Fruit fly (Drosophila melanogaster) whole organism, embryonic: ENCODE measurements around the gene RtcB.
A peak's percentile ranks its signal among the peaks of the same experiment; 100 is the strongest.

ENCODE experiments used
- Atf6 ChIP-seq: fragments of 200-800 bp; sonication (Bioruptor generic); IDR thresholded peaks from 2 replicates; pipeline ENCODE4 v1.3.6; 2022; ENCODE audit warnings: missing biosample characterization, missing genetic modification characterization
- Awh ChIP-seq: fragments of 200-800 bp; sonication (Bioruptor generic); IDR thresholded peaks from 2 replicates; pipeline ENCODE4, ENCODE4 v1.3.6; 2022; ENCODE audit warnings: missing biosample characterization, missing genetic modification characterization
- B-H2 ChIP-seq: fragments of 200-800 bp; sonication (Bioruptor generic); optimal IDR thresholded peaks from 2 replicates; lab custom pipeline; 2018; ENCODE audit warnings: missing biosample characterization, mild to moderate bottlenecking, missing genetic modification characterization
- Bgb ChIP-seq: fragments of 200-800 bp; sonication (Bioruptor generic); IDR thresholded peaks from 2 replicates; pipeline ENCODE4 v1.3.6; 2022; ENCODE audit warnings: missing biosample characterization, missing genetic modification characterization; ENCODE audit not compliant: partially characterized antibody
- BtbVII ChIP-seq: fragments of 200-800 bp; sonication (Bioruptor generic); optimal IDR thresholded peaks from 3 replicates; lab custom pipeline; 2017; ENCODE audit warnings: missing biosample characterization, mild to moderate bottlenecking, missing genetic modification characterization
- CG10654 ChIP-seq: fragments of 200-800 bp; sonication (Bioruptor generic); optimal IDR thresholded peaks from 2 replicates; lab custom pipeline; 2016; ENCODE audit warnings: missing biosample characterization, missing genetic modification characterization
- CG11696 ChIP-seq: fragments of 200-800 bp; sonication (Bioruptor generic); IDR thresholded peaks from 2 replicates; pipeline ENCODE4 v1.3.6; 2022; ENCODE audit warnings: missing biosample characterization, missing genetic modification characterization
- CG16815 ChIP-seq: fragments of 200-800 bp; sonication (Bioruptor generic); optimal IDR thresholded peaks from 3 replicates; lab custom pipeline; 2017; ENCODE audit warnings: missing biosample characterization, mild to moderate bottlenecking, missing genetic modification characterization
- CG17385 ChIP-seq: fragments of 200-800 bp; sonication (Bioruptor generic); optimal IDR thresholded peaks from 3 replicates; lab custom pipeline; 2018; ENCODE audit warnings: missing biosample characterization, mild to moderate bottlenecking, missing genetic modification characterization
- CG2199 ChIP-seq: fragments of 200-800 bp; sonication (Bioruptor generic); IDR thresholded peaks from 3 replicates; pipeline ENCODE4 v1.3.6; 2022; ENCODE audit warnings: missing biosample characterization, missing genetic modification characterization
- CG31441 ChIP-seq: fragments of 200-800 bp; sonication (Bioruptor generic); IDR thresholded peaks from 2 replicates; pipeline ENCODE4 v1.3.6; 2022; ENCODE audit warnings: missing biosample characterization, missing genetic modification characterization
- CG33213 ChIP-seq: fragments of 200-800 bp; sonication (Bioruptor generic); optimal IDR thresholded peaks from 3 replicates; lab custom pipeline; 2016; ENCODE audit warnings: missing biosample characterization, missing genetic modification characterization
- CG3838 ChIP-seq: fragments of 200-800 bp; sonication (Bioruptor generic); optimal IDR thresholded peaks from 3 replicates; lab custom pipeline; 2016; ENCODE audit warnings: missing biosample characterization, missing genetic modification characterization
- CG4617 ChIP-seq: fragments of 200-800 bp; sonication (Bioruptor generic); optimal IDR thresholded peaks from 3 replicates; lab custom pipeline; 2016; ENCODE audit warnings: missing biosample characterization, missing genetic modification characterization, borderline replicate concordance
- CG4707 ChIP-seq: fragments of 200-800 bp; sonication (Bioruptor generic); optimal IDR thresholded peaks from 2 replicates; lab custom pipeline; 2018; ENCODE audit warnings: missing biosample characterization, mild to moderate bottlenecking, missing genetic modification characterization, moderate library complexity
- CG8089 ChIP-seq: fragments of 200-800 bp; sonication (Bioruptor generic); optimal IDR thresholded peaks from 3 replicates; lab custom pipeline; 2016; ENCODE audit warnings: missing biosample characterization, missing genetic modification characterization
- CG9215 ChIP-seq: fragments of 200-800 bp; sonication (Bioruptor generic); IDR thresholded peaks from 2 replicates; pipeline ENCODE4 v1.3.6; 2022; ENCODE audit warnings: missing biosample characterization, missing genetic modification characterization
- D ChIP-seq, 2 experiments: fragments of 200-800 bp in 1 of 2; fragments of >200 bp in 1 of 2; sonication (Bioruptor generic) in 1 of 2; optimal IDR thresholded peaks; 2 replicates in 1 of 2; 3 replicates in 1 of 2; lab custom pipeline; 2017; ENCODE audit warnings: mild to moderate bottlenecking in 1 of 2, missing biosample characterization in 1 of 2, missing genetic modification characterization in 1 of 2, missing genetic modification reagents in 1 of 2
- E2f1 ChIP-seq: fragments of 200-800 bp; sonication (Bioruptor generic); IDR thresholded peaks from 2 replicates; pipeline ENCODE4 v1.3.6; 2022; ENCODE audit warnings: missing biosample characterization, missing genetic modification characterization
- Fer3 ChIP-seq: fragments of 200-800 bp; sonication (Bioruptor generic); optimal IDR thresholded peaks from 2 replicates; lab custom pipeline; 2018; ENCODE audit warnings: missing biosample characterization, mild to moderate bottlenecking, missing genetic modification characterization, moderate library complexity
- HLH3B ChIP-seq: fragments of 200-800 bp; sonication (Bioruptor generic); IDR thresholded peaks from 2 replicates; pipeline ENCODE4 v1.3.6; 2022; ENCODE audit warnings: missing biosample characterization, missing genetic modification characterization
- HLH54F ChIP-seq: fragments of 200-800 bp; sonication (Bioruptor generic); optimal IDR thresholded peaks from 3 replicates; lab custom pipeline; 2016; ENCODE audit warnings: missing biosample characterization, missing genetic modification characterization
- Hmx ChIP-seq: fragments of 200-800 bp; sonication (Bioruptor generic); optimal IDR thresholded peaks from 2 replicates; lab custom pipeline; 2016; ENCODE audit warnings: missing biosample characterization, missing genetic modification characterization
- NC2β ChIP-seq: fragments of 200-800 bp; sonication (Bioruptor generic); optimal IDR thresholded peaks from 2 replicates; lab custom pipeline; 2016; ENCODE audit warnings: missing biosample characterization, missing genetic modification characterization
- Neu2 ChIP-seq: fragments of 200-800 bp; sonication (Bioruptor generic); optimal IDR thresholded peaks from 3 replicates; lab custom pipeline; 2016; ENCODE audit warnings: missing biosample characterization, missing genetic modification characterization, borderline replicate concordance
- Ptx1 ChIP-seq: fragments of 200-800 bp; sonication (Bioruptor generic); IDR thresholded peaks from 2 replicates; pipeline ENCODE4 v1.3.6; 2022; ENCODE audit warnings: missing biosample characterization, missing genetic modification characterization
- bbx ChIP-seq: fragments of 200-800 bp; sonication (Bioruptor generic); IDR thresholded peaks from 2 replicates; pipeline ENCODE4 v1.3.6; 2022; ENCODE audit warnings: missing biosample characterization, missing genetic modification characterization; ENCODE audit not compliant: partially characterized antibody
- bowl ChIP-seq: fragments of 200-800 bp; sonication (Bioruptor generic); IDR thresholded peaks from 2 replicates; pipeline ENCODE4 v1.3.6; 2022; ENCODE audit warnings: missing biosample characterization, missing genetic modification characterization
- cad ChIP-seq: fragments of >200 bp; optimal IDR thresholded peaks from 2 replicates; lab custom pipeline; 2017; ENCODE audit warnings: missing biosample characterization, missing genetic modification characterization
- cas ChIP-seq: fragments of 200-800 bp; sonication (Bioruptor generic); IDR thresholded peaks from 2 replicates; pipeline ENCODE4 v1.3.6; 2022; ENCODE audit warnings: missing biosample characterization, missing genetic modification characterization
- cato ChIP-seq: fragments of 200-800 bp; sonication (Bioruptor generic); optimal IDR thresholded peaks from 2 replicates; lab custom pipeline; 2016; ENCODE audit warnings: missing biosample characterization, missing genetic modification characterization, borderline replicate concordance
- caup ChIP-seq: fragments of 200-800 bp; sonication (Bioruptor generic); optimal IDR thresholded peaks from 3 replicates; lab custom pipeline; 2017; ENCODE audit warnings: missing biosample characterization, mild to moderate bottlenecking, missing genetic modification characterization, moderate library complexity; ENCODE audit not compliant: severe bottlenecking
- dmrt11E ChIP-seq: fragments of 200-800 bp; sonication (Bioruptor generic); optimal IDR thresholded peaks from 3 replicates; lab custom pipeline; 2018; ENCODE audit warnings: missing biosample characterization, mild to moderate bottlenecking, missing genetic modification characterization, moderate library complexity
- exex ChIP-seq: fragments of 200-800 bp; sonication (Bioruptor generic); optimal IDR thresholded peaks from 4 replicates; lab custom pipeline; 2018; ENCODE audit warnings: missing biosample characterization, mild to moderate bottlenecking, missing genetic modification characterization, moderate library complexity
- fd3F ChIP-seq: fragments of 200-800 bp; sonication (Bioruptor generic); optimal IDR thresholded peaks from 2 replicates; lab custom pipeline; 2018; ENCODE audit warnings: missing biosample characterization, mild to moderate bottlenecking, missing genetic modification characterization, moderate library complexity
- gem ChIP-seq: fragments of 200-800 bp; sonication (Bioruptor generic); optimal IDR thresholded peaks from 2 replicates; lab custom pipeline; 2019; ENCODE audit warnings: missing biosample characterization, mild to moderate bottlenecking, missing genetic modification characterization, moderate library complexity
- gfzf ChIP-seq: fragments of 200-800 bp; sonication (Bioruptor generic); optimal IDR thresholded peaks from 2 replicates; lab custom pipeline; 2016; ENCODE audit warnings: missing biosample characterization, mild to moderate bottlenecking, missing genetic modification characterization, moderate library complexity
- inv ChIP-seq: fragments of 200-800 bp; sonication (Bioruptor generic); IDR thresholded peaks from 2 replicates; pipeline ENCODE4 v1.3.6; 2022; ENCODE audit warnings: missing biosample characterization, missing genetic modification characterization; ENCODE audit not compliant: partially characterized antibody
- jing ChIP-seq: fragments of 200-800 bp; sonication (Bioruptor generic); optimal IDR thresholded peaks from 2 replicates; lab custom pipeline; 2018; ENCODE audit warnings: missing biosample characterization, mild to moderate bottlenecking, missing genetic modification characterization
- lmd ChIP-seq: fragments of 200-800 bp; sonication (Bioruptor generic); IDR thresholded peaks from 2 replicates; pipeline ENCODE4 v1.3.6; 2022; ENCODE audit warnings: missing biosample characterization, missing genetic modification characterization
- nau ChIP-seq: fragments of 200-800 bp; sonication (Bioruptor generic); optimal IDR thresholded peaks from 3 replicates; lab custom pipeline; 2017; ENCODE audit warnings: missing biosample characterization, mild to moderate bottlenecking, missing genetic modification characterization, missing genetic modification reagents
- sob ChIP-seq: fragments of 200-800 bp; sonication (Bioruptor generic); IDR thresholded peaks from 2 replicates; pipeline ENCODE4 v1.3.6; 2022; ENCODE audit warnings: missing biosample characterization, missing genetic modification characterization
- sqz ChIP-seq: fragments of 200-800 bp; sonication (Bioruptor generic); optimal IDR thresholded peaks from 3 replicates; lab custom pipeline; 2018; ENCODE audit warnings: missing biosample characterization, mild to moderate bottlenecking, missing genetic modification characterization
- stc ChIP-seq: fragments of 200-800 bp; sonication (Bioruptor generic); IDR thresholded peaks from 2 replicates; pipeline ENCODE4 v1.3.6; 2022; ENCODE audit warnings: missing biosample characterization, missing genetic modification characterization
- sug ChIP-seq: fragments of 200-800 bp; optimal IDR thresholded peaks from 2 replicates; lab custom pipeline; 2019; ENCODE audit warnings: missing biosample characterization, mild to moderate bottlenecking, missing genetic modification characterization, moderate library complexity
- tap ChIP-seq: fragments of 200-800 bp; optimal IDR thresholded peaks from 3 replicates; lab custom pipeline; 2019; ENCODE audit warnings: missing biosample characterization, mild to moderate bottlenecking, missing genetic modification characterization, moderate library complexity
- trem ChIP-seq: fragments of 200-800 bp; optimal IDR thresholded peaks from 3 replicates; lab custom pipeline; 2019; ENCODE audit warnings: missing biosample characterization, mild to moderate bottlenecking, missing genetic modification characterization, moderate library complexity

RtcB gene

dm6 chr2L:19416602-19417497 lies 13.6 kb upstream of the RtcB start, which contains the start of gene Lectin-galC1 (continued):
- TF ChIP-seq cad (no peak), jing (GFP tag; lab: Kevin White, UChicago) (peak; percentile 83), CG9215 (no peak), nau (GFP tag; lab: Kevin White, UChicago) (peak; percentile 74), D (optimal IDR thresholded peaks at IDR 0.05; lab: Kevin White, UChicago) (no peak), D (GFP tag; optimal IDR thresholded peaks at IDR 0.05; lab: Kevin White, UChicago) (peak; percentile 87), Neu2 (GFP tag; lab: Kevin White, UChicago) (peak; percentile 70), lmd (GFP tag; lab: Robert Waterston, UW) (no peak; the same call in 1 of the 2 replicates), BtbVII (peak; percentile 81), B-H2 (GFP tag; lab: Kevin White, UChicago) (peak; percentile 5), gfzf (GFP tag; lab: Kevin White, UChicago) (no peak), bowl (GFP tag; lab: Robert Waterston, UW) (peak; percentile 25; the same call in 1 of the 2 replicates), inv (GFP tag; lab: Robert Waterston, UW) (no peak), Bgb (GFP tag; lab: Robert Waterston, UW) (no peak), stc (GFP tag; lab: Robert Waterston, UW) (peak; percentile 88), caup (GFP tag; lab: Kevin White, UChicago) (peak; percentile 76), bbx (no peak), CG16815 (GFP tag; lab: Kevin White, UChicago) (peak; percentile 72), cas (0 out of 2 replicates have a peak, but pooled peaks have one; percentile 16), sqz (GFP tag; lab: Kevin White, UChicago) (peak; percentile 75), CG3838 (GFP tag; lab: Kevin White, UChicago) (peak; percentile 72), Atf6 (GFP tag; lab: Robert Waterston, UW) (peak; percentile 87), CG8089 (GFP tag; lab: Kevin White, UChicago) (peak; percentile 89), sob (GFP tag; lab: Robert Waterston, UW) (peak; percentile 79), Awh (peak; percentile 92), cato (peak; percentile 67), E2f1 (GFP tag; lab: Robert Waterston, UW) (peak; percentile 76), CG10654 (GFP tag; lab: Kevin White, UChicago) (peak; percentile 84), HLH54F (GFP tag; lab: Kevin White, UChicago) (peak; percentile 78), gem (tag; lab: Kevin White, UChicago) (peak; percentile 94), exex (tag; lab: Kevin White, UChicago) (peak; percentile 24), trem (tag; lab: Kevin White, UChicago) (peak; percentile 81), CG4617 (GFP tag; lab: Kevin White, UChicago) (peak; percentile 70), HLH3B (GFP tag; lab: Robert Waterston, UW) (peak; percentile 80), CG4707 (GFP tag; lab: Kevin White, UChicago) (peak; percentile 60), Hmx (GFP tag; lab: Kevin White, UChicago) (no peak), dmrt11E (tag; lab: Kevin White, UChicago) (peak; percentile 89), Fer3 (tag; lab: Kevin White, UChicago) (peak; percentile 80), Ptx1 (GFP tag; lab: Robert Waterston, UW) (peak; percentile 85), CG33213 (GFP tag; lab: Kevin White, UChicago) (peak; percentile 78), fd3F (GFP tag; lab: Kevin White, UChicago) (peak; percentile 76), sug (peak; percentile 60), CG11696 (GFP tag; lab: Robert Waterston, UW) (peak; percentile 69; the same call in 1 of the 2 replicates), NC2β (GFP tag; lab: Kevin White, UChicago) (peak; percentile 90), tap (tag; lab: Kevin White, UChicago) (peak; percentile 84), CG17385 (GFP tag; lab: Kevin White, UChicago) (peak; percentile 81), CG31441 (peak; percentile 90), CG2199 (peak; percentile 27; the same call in 1 of the 3 replicates)
